Fruit fly (Drosophila melanogaster) whole organism, embryonic: Measurements from ENCODE around the gene CG15740.

Experiments used
- Abd-B ChIP-seq: fragments of 200-800 bp; sonication (Bioruptor generic); optimal IDR thresholded peaks from 2 replicates; lab custom pipeline; 2018; ENCODE audit warnings: missing biosample characterization, mild to moderate bottlenecking, missing genetic modification characterization, moderate library complexity
- Bgb ChIP-seq: fragments of 200-800 bp; sonication (Bioruptor generic); IDR thresholded peaks from 2 replicates; pipeline ENCODE4 v1.3.6; 2022; ENCODE audit warnings: missing biosample characterization, missing genetic modification characterization; ENCODE audit not compliant: partially characterized antibody
- CG11695 ChIP-seq: fragments of 200-800 bp; sonication (Bioruptor generic); IDR thresholded peaks from 3 replicates; pipeline ENCODE4 v1.3.6; 2022; ENCODE audit warnings: missing biosample characterization, missing genetic modification characterization
- CG14441 ChIP-seq: fragments of 200-800 bp; sonication (Bioruptor generic); IDR thresholded peaks from 2 replicates; pipeline ENCODE4 v1.3.6; 2022; ENCODE audit warnings: missing biosample characterization, missing genetic modification characterization
- CG14710 ChIP-seq: fragments of 200-800 bp; sonication (Bioruptor generic); optimal IDR thresholded peaks from 3 replicates; lab custom pipeline; 2019; ENCODE audit warnings: missing biosample characterization, mild to moderate bottlenecking, missing genetic modification characterization, moderate library complexity
- CG14860 ChIP-seq: fragments of 200-800 bp; sonication (Bioruptor generic); IDR thresholded peaks from 3 replicates; pipeline ENCODE4 v1.3.6; 2022; ENCODE audit warnings: missing biosample characterization, missing genetic modification characterization; ENCODE audit not compliant: partially characterized antibody
- CG14965 ChIP-seq: fragments of 200-800 bp; sonication (Bioruptor generic); optimal IDR thresholded peaks from 2 replicates; lab custom pipeline; 2016; ENCODE audit warnings: missing biosample characterization, missing genetic modification characterization, borderline replicate concordance
- CG16813 ChIP-seq: fragments of 200-800 bp; sonication (Bioruptor generic); IDR thresholded peaks from 3 replicates; pipeline ENCODE4 v1.3.6; 2022; ENCODE audit warnings: missing biosample characterization, missing genetic modification characterization; ENCODE audit not compliant: partially characterized antibody
- CG18619 ChIP-seq: fragments of 200-800 bp; sonication (Bioruptor generic); optimal IDR thresholded peaks from 3 replicates; lab custom pipeline; 2017; ENCODE audit warnings: missing biosample characterization, mild to moderate bottlenecking, missing genetic modification characterization
- CG32532 ChIP-seq: fragments of 200-800 bp; sonication (Bioruptor generic); IDR thresholded peaks from 2 replicates; pipeline ENCODE4 v1.3.6; 2022; ENCODE audit warnings: missing biosample characterization, missing genetic modification characterization
- CG33213 ChIP-seq: fragments of 200-800 bp; sonication (Bioruptor generic); optimal IDR thresholded peaks from 3 replicates; lab custom pipeline; 2016; ENCODE audit warnings: missing biosample characterization, missing genetic modification characterization
- CG33557 ChIP-seq: fragments of 200-800 bp; sonication (Bioruptor generic); optimal IDR thresholded peaks from 2 replicates; lab custom pipeline; 2019; ENCODE audit warnings: missing biosample characterization, mild to moderate bottlenecking, missing genetic modification characterization, moderate library complexity
- CG4820 ChIP-seq: fragments of 200-800 bp; sonication (Bioruptor generic); optimal IDR thresholded peaks from 3 replicates; lab custom pipeline; 2016; ENCODE audit warnings: missing biosample characterization, missing genetic modification characterization
- CG6791 ChIP-seq: fragments of 200-800 bp; sonication (Bioruptor generic); IDR thresholded peaks from 3 replicates; pipeline ENCODE4 v1.3.6; 2022; ENCODE audit warnings: missing biosample characterization, missing genetic modification characterization; ENCODE audit not compliant: partially characterized antibody
- CG7372 ChIP-seq: fragments of 200-800 bp; sonication (Bioruptor generic); IDR thresholded peaks from 2 replicates; pipeline ENCODE4 v1.3.6; 2022; ENCODE audit warnings: missing biosample characterization, missing genetic modification characterization
- CG7987 ChIP-seq: fragments of 200-800 bp; sonication (Bioruptor generic); optimal IDR thresholded peaks from 2 replicates; lab custom pipeline; 2018; ENCODE audit warnings: missing biosample characterization, mild to moderate bottlenecking, missing genetic modification characterization, moderate library complexity
- D19B ChIP-seq: fragments of 200-800 bp; sonication (Bioruptor generic); optimal IDR thresholded peaks from 2 replicates; lab custom pipeline; 2017; ENCODE audit warnings: missing biosample characterization, mild to moderate bottlenecking, missing genetic modification characterization
- Dad ChIP-seq: fragments of 200-800 bp; sonication (Bioruptor generic); optimal IDR thresholded peaks from 3 replicates; lab custom pipeline; 2016; ENCODE audit warnings: missing biosample characterization, missing genetic modification characterization
- Dip2 ChIP-seq: fragments of 200-800 bp; sonication (Bioruptor generic); IDR thresholded peaks from 2 replicates; pipeline ENCODE4 v1.3.6; 2022; ENCODE audit warnings: missing biosample characterization, missing genetic modification characterization
- Dip3 ChIP-seq: fragments of 200-800 bp; sonication (Bioruptor generic); optimal IDR thresholded peaks from 3 replicates; lab custom pipeline; 2016; ENCODE audit warnings: missing biosample characterization, missing genetic modification characterization
- Elba2 ChIP-seq: fragments of 200-800 bp; sonication (Bioruptor generic); optimal IDR thresholded peaks from 3 replicates; lab custom pipeline; 2016; ENCODE audit warnings: missing biosample characterization, missing genetic modification characterization
- Fer2 ChIP-seq: fragments of 200-800 bp; sonication (Bioruptor generic); optimal IDR thresholded peaks from 2 replicates; lab custom pipeline; 2018; ENCODE audit warnings: missing biosample characterization, mild to moderate bottlenecking, missing genetic modification characterization, moderate library complexity
- MBD-R2 ChIP-seq: fragments of 200-800 bp; sonication (Bioruptor generic); IDR thresholded peaks from 2 replicates; pipeline ENCODE4 v1.3.6; 2022; ENCODE audit warnings: missing biosample characterization, missing genetic modification characterization
- Neu2 ChIP-seq: fragments of 200-800 bp; sonication (Bioruptor generic); optimal IDR thresholded peaks from 3 replicates; lab custom pipeline; 2016; ENCODE audit warnings: missing biosample characterization, missing genetic modification characterization, borderline replicate concordance
- NfI ChIP-seq: fragments of 200-800 bp; sonication (Bioruptor generic); optimal IDR thresholded peaks from 3 replicates; lab custom pipeline; 2018; ENCODE audit warnings: missing biosample characterization, mild to moderate bottlenecking, missing genetic modification characterization, moderate library complexity
- Rx ChIP-seq: fragments of 200-800 bp; sonication (Bioruptor generic); IDR thresholded peaks from 2 replicates; pipeline ENCODE4 v1.3.6; 2022; ENCODE audit warnings: missing biosample characterization, missing genetic modification characterization
- Scr ChIP-seq: fragments of 200-800 bp; sonication (Bioruptor generic); IDR thresholded peaks from 2 replicates; pipeline ENCODE4 v1.3.6; 2022; ENCODE audit warnings: missing biosample characterization, missing genetic modification characterization; ENCODE audit not compliant: partially characterized antibody
- Sox102F ChIP-seq: fragments of 200-800 bp; sonication (Bioruptor generic); optimal IDR thresholded peaks from 2 replicates; lab custom pipeline; 2018; ENCODE audit warnings: missing biosample characterization, mild to moderate bottlenecking, missing genetic modification characterization, moderate library complexity
- Sry-β ChIP-seq: fragments of 200-800 bp; sonication (Bioruptor generic); optimal IDR thresholded peaks from 2 replicates; lab custom pipeline; 2018; ENCODE audit warnings: missing biosample characterization, mild to moderate bottlenecking, missing genetic modification characterization, moderate library complexity
- btn ChIP-seq: fragments of 200-800 bp; sonication (Bioruptor generic); optimal IDR thresholded peaks from 2 replicates; lab custom pipeline; 2016; ENCODE audit warnings: missing biosample characterization, missing genetic modification characterization
- cato ChIP-seq: fragments of 200-800 bp; sonication (Bioruptor generic); optimal IDR thresholded peaks from 2 replicates; lab custom pipeline; 2016; ENCODE audit warnings: missing biosample characterization, missing genetic modification characterization, borderline replicate concordance
- chinmo ChIP-seq: fragments of 200-800 bp; sonication (Bioruptor generic); IDR thresholded peaks from 4 replicates; pipeline ENCODE4 v1.3.6; 2022; ENCODE audit warnings: missing biosample characterization, missing genetic modification characterization; ENCODE audit not compliant: partially characterized antibody
- ems ChIP-seq: fragments of 200-800 bp; sonication (Bioruptor generic); optimal IDR thresholded peaks from 3 replicates; lab custom pipeline; 2016; ENCODE audit warnings: missing biosample characterization, missing genetic modification characterization
- fd3F ChIP-seq: fragments of 200-800 bp; sonication (Bioruptor generic); optimal IDR thresholded peaks from 2 replicates; lab custom pipeline; 2018; ENCODE audit warnings: missing biosample characterization, mild to moderate bottlenecking, missing genetic modification characterization, moderate library complexity
- gfzf ChIP-seq: fragments of 200-800 bp; sonication (Bioruptor generic); optimal IDR thresholded peaks from 2 replicates; lab custom pipeline; 2016; ENCODE audit warnings: missing biosample characterization, mild to moderate bottlenecking, missing genetic modification characterization, moderate library complexity
- hkb ChIP-seq, 2 experiments: fragments of 200-800 bp in 1 of 2; fragments of >200 bp in 1 of 2; sonication (Bioruptor generic) in 1 of 2; IDR thresholded peaks in 1 of 2; optimal IDR thresholded peaks in 1 of 2; 2 replicates each; pipeline versions ENCODE4 v1.3.6 to Lab custom; 2017 to 2022; ENCODE audit warnings: missing biosample characterization in 1 of 2, missing genetic modification characterization in 1 of 2
- lola ChIP-seq, 3 experiments: fragments of >200 bp in 2 of 3; fragments of 200-800 bp in 1 of 3; sonication (Bioruptor generic) in 1 of 3; optimal IDR thresholded peaks; 2 replicates each; lab custom pipeline; 2017 to 2019; ENCODE audit warnings: missing biosample characterization in 3 of 3, missing genetic modification characterization in 3 of 3, mild to moderate bottlenecking in 1 of 3, moderate library complexity in 1 of 3
- nau ChIP-seq: fragments of 200-800 bp; sonication (Bioruptor generic); optimal IDR thresholded peaks from 3 replicates; lab custom pipeline; 2017; ENCODE audit warnings: missing biosample characterization, mild to moderate bottlenecking, missing genetic modification characterization, missing genetic modification reagents
- nerfin-2 ChIP-seq: fragments of 200-800 bp; sonication (Bioruptor generic); IDR thresholded peaks from 2 replicates; pipeline ENCODE4 v1.3.6; 2022; ENCODE audit warnings: missing biosample characterization, missing genetic modification characterization; ENCODE audit not compliant: partially characterized antibody
- nmo ChIP-seq: fragments of 200-800 bp; sonication (Bioruptor generic); optimal IDR thresholded peaks from 2 replicates; lab custom pipeline; 2018; ENCODE audit warnings: missing biosample characterization, mild to moderate bottlenecking, missing genetic modification characterization, moderate library complexity
- pros ChIP-seq: fragments of 200-800 bp; sonication (Bioruptor generic); optimal IDR thresholded peaks from 3 replicates; lab custom pipeline; 2019; ENCODE audit warnings: missing biosample characterization, mild to moderate bottlenecking, missing genetic modification characterization, moderate library complexity
- sima ChIP-seq: fragments of 200-800 bp; sonication (Bioruptor generic); optimal IDR thresholded peaks from 2 replicates; lab custom pipeline; 2016; ENCODE audit warnings: missing biosample characterization, missing genetic modification characterization
- tna ChIP-seq: fragments of 200-800 bp; sonication (Bioruptor generic); IDR thresholded peaks from 2 replicates; pipeline ENCODE4 v1.3.6; 2022; ENCODE audit warnings: missing biosample characterization, missing genetic modification characterization; ENCODE audit not compliant: partially characterized antibody
- toy ChIP-seq: fragments of 200-800 bp; sonication (Bioruptor generic); IDR thresholded peaks from 2 replicates; pipeline ENCODE4 v1.3.6; 2022; ENCODE audit warnings: missing biosample characterization, missing genetic modification characterization
- yki ChIP-seq: fragments of >200 bp; optimal IDR thresholded peaks from 3 replicates; lab custom pipeline; 2018

CG15740 gene

dm6 chrX:11839308-11839707, 6.6 kb downstream of the CG15740 start, which contains the start of gene Cyp28c1 (continued):
- TF ChIP-seq toy: no peak

DNA sequence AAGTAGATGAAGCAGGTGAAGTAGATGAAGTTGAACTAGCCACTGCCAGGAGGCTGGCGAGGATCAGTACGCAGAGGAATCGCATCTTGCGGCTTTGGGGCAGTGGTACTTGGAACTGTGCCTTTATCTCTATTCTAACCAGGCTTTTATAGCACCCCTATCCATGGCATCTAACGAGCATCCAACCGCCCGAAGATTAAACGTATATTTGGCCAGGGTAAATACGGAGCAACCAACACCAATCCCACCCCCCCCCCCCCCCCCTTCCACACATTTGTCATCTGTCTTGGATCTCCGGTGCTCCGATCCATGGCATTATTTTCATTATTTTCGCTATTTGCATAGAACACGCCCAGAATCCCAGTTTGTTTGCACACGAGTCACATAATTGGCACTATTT, 8.0 kb downstream of the CG15740 start, which contains the start of gene CG15741:
CG15741 (minus strand) TSS at position 101 of the 400 bp plus-strand sequence.
- TF ChIP-seq MBD-R2 (no peak), nerfin-2 (no peak), CG33557 (no peak), CG18619 (no peak), CG11695 (GFP tag; lab: Robert Waterston, UW) (no peak), gfzf (GFP tag; lab: Kevin White, UChicago) (no peak), pros (GFP tag; lab: Kevin White, UChicago) (no peak), sima (no peak)

DNA sequence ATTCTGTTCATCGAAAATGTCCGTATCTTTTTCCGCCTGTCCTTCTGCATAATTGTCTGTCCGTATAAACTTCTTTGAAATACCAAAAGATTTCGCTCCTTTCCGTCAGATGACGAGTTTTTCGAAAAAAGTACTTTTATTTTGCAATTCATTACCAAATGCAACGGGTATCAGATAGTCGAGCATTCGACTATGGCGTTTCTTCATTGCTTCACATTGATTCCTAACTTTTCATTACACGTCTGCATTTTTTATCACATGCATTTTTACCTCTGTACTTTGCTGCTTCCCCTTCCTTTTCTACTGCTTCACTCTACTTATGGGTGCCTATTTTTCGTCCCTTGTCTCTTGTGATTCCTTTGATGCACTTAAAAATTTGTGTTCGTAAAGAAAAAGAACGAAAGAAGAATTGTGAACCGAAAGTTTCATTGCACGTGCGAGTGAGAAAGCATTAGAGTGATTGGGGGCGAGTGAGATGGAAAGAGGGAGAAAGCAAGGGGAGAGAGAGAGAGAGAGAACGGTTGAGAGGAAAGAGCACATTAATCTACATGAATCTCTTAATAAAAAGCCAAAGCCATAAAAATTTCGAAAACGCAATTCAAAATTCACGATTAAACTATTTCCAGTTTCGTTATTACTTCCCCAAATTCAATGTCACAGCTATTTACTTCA, 17.4 kb downstream of the CG15740 start:
- TF ChIP-seq Scr (peak; percentile 22; the same call in 1 of the 2 replicates), Rx (no peak), nau (GFP tag; lab: Kevin White, UChicago) (no peak), Dip2 (GFP tag; lab: Robert Waterston, UW) (no peak), Elba2 (GFP tag; lab: Kevin White, UChicago) (no peak), yki (lab: Kevin White, UChicago) (no peak), CG7987 (GFP tag; lab: Kevin White, UChicago) (no peak), cato (no peak), Sox102F (GFP tag; lab: Kevin White, UChicago) (no peak), nmo (GFP tag; lab: Kevin White, UChicago) (no peak), Sry-β (GFP tag; lab: Kevin White, UChicago) (no peak), fd3F (GFP tag; lab: Kevin White, UChicago) (no peak), CG7372 (GFP tag; lab: Robert Waterston, UW) (no peak), tna (GFP tag; lab: Robert Waterston, UW) (peak; percentile 59; the same call in 1 of the 2 replicates), Abd-B (GFP tag; lab: Kevin White, UChicago) (no peak), Bgb (GFP tag; lab: Robert Waterston, UW) (peak; percentile 40; the same call in 1 of the 2 replicates), Dip3 (GFP tag; lab: Kevin White, UChicago) (no peak), CG6791 (GFP tag; lab: Robert Waterston, UW) (peak; percentile 61; the same call in 1 of the 3 replicates), Fer2 (tag; lab: Kevin White, UChicago) (no peak), D19B (GFP tag; lab: Kevin White, UChicago) (peak; percentile 30), CG14965 (no peak), CG4820 (GFP tag; lab: Kevin White, UChicago) (no peak), hkb (optimal IDR thresholded peaks at IDR 0.05; lab: Kevin White, UChicago) (no peak), hkb (GFP tag; IDR thresholded peaks at IDR 0.05; lab: Robert Waterston, UW) (no peak), chinmo (GFP tag; lab: Robert Waterston, UW) (0 out of 4 replicates have a peak, but pooled peaks have one; percentile 27), CG14710 (tag; lab: Kevin White, UChicago) (no peak), CG14860 (GFP tag; lab: Robert Waterston, UW) (peak; percentile 78), NfI (GFP tag; lab: Kevin White, UChicago) (no peak), Neu2 (GFP tag; lab: Kevin White, UChicago) (no peak), CG16813 (GFP tag; lab: Robert Waterston, UW) (peak; percentile 50), lola (GFP tag; optimal IDR thresholded peaks at IDR 0.05; lab: Kevin White, UChicago) (no peak), CG14441 (GFP tag; lab: Robert Waterston, UW) (no peak), Dad (GFP tag; lab: Kevin White, UChicago) (no peak), CG32532 (GFP tag; lab: Robert Waterston, UW) (no peak), CG33213 (no peak), btn (GFP tag; lab: Kevin White, UChicago) (no peak), ems (GFP tag; lab: Kevin White, UChicago) (no peak)
